Worm (Caenorhabditis elegans) whole organism, L1 larva: ENCODE data around the gene npr-6.

Experiments
- aha-1 ChIP-seq: fragments of 150-350 bp; optimal IDR thresholded peaks from 2 replicates; lab custom pipeline; 2014; ENCODE audit warnings: missing biosample characterization, missing genetic modification characterization
- alr-1 ChIP-seq: fragments of 200-800 bp; sonication (Bioruptor generic); optimal IDR thresholded peaks from 2 replicates; lab custom pipeline; 2018; ENCODE audit warnings: borderline replicate concordance, mild to moderate bottlenecking, missing genetic modification characterization, missing compliant biosample characterization
- aly-2 ChIP-seq: fragments of 150-350 bp; optimal IDR thresholded peaks from 2 replicates; lab custom pipeline; 2014; ENCODE audit warnings: missing biosample characterization, missing genetic modification characterization
- blmp-1 ChIP-seq: fragments of 150-350 bp; optimal IDR thresholded peaks from 2 replicates; lab custom pipeline; 2014; ENCODE audit warnings: missing biosample characterization, missing genetic modification characterization
- ceh-63 ChIP-seq: fragments of 200-800 bp; sonication (Bioruptor generic); optimal IDR thresholded peaks from 2 replicates; lab custom pipeline; 2018; ENCODE audit warnings: mild to moderate bottlenecking, missing genetic modification characterization, missing compliant biosample characterization
- ceh-82 ChIP-seq, 3 experiments: fragments of 150-350 bp in 1 of 3; sonication (generic microtip) in 2 of 3; optimal IDR thresholded peaks; 2 replicates each; lab custom pipeline; 2014 to 2017; ENCODE audit warnings: missing biosample characterization in 3 of 3, missing genetic modification characterization in 3 of 3
- ceh-88 ChIP-seq: fragments of 200-800 bp; sonication (Bioruptor generic); IDR thresholded peaks from 2 replicates; pipeline ENCODE4 v1.3.6; 2022; ENCODE audit warnings: missing genetic modification characterization, missing compliant biosample characterization
- ces-1 ChIP-seq: fragments of 150-350 bp; optimal IDR thresholded peaks from 2 replicates; lab custom pipeline; 2014; ENCODE audit warnings: missing biosample characterization, missing genetic modification reagents, missing genetic modification characterization
- dsc-1 ChIP-seq: sonication (generic microtip); optimal IDR thresholded peaks from 2 replicates; lab custom pipeline; 2016; ENCODE audit warnings: mild to moderate bottlenecking, missing genetic modification characterization, missing compliant biosample characterization
- efl-1 ChIP-seq, 4 experiments: fragments of 150-350 bp; optimal IDR thresholded peaks in 3 of 4; peaks in 1 of 4; 1 replicate in 1 of 4; 2 replicates in 3 of 4; lab custom pipeline; 2014; ENCODE audit warnings: missing biosample characterization in 2 of 4, missing genetic modification characterization in 2 of 4, missing genetic modification reagents in 2 of 4
- efl-3 ChIP-seq: fragments of 200-800 bp; sonication (Bioruptor generic); optimal IDR thresholded peaks from 2 replicates; lab custom pipeline; 2018; ENCODE audit warnings: mild to moderate bottlenecking, missing genetic modification characterization, missing compliant biosample characterization
- elt-3 ChIP-seq, 6 experiments: fragments of 150-350 bp in 1 of 6; sonication (generic microtip); optimal IDR thresholded peaks; 2 replicates each; lab custom pipeline; 2017 to 2018; ENCODE audit warnings: missing biosample characterization in 6 of 6, missing genetic modification characterization in 6 of 6, inconsistent platforms in 1 of 6
- fkh-10 ChIP-seq: sonication (generic microtip); optimal IDR thresholded peaks from 2 replicates; lab custom pipeline; 2017; ENCODE audit warnings: missing biosample characterization, missing genetic modification reagents, missing genetic modification characterization
- fkh-4 ChIP-seq: sonication (generic microtip); optimal IDR thresholded peaks from 2 replicates; lab custom pipeline; 2016; ENCODE audit warnings: missing compliant biosample characterization, missing genetic modification characterization, borderline replicate concordance
- fkh-8 ChIP-seq: sonication (generic microtip); optimal IDR thresholded peaks from 2 replicates; lab custom pipeline; 2016; ENCODE audit warnings: mild to moderate bottlenecking, missing genetic modification characterization, missing compliant biosample characterization
- hlh-17 ChIP-seq: fragments of 200-800 bp; sonication (Bioruptor generic); optimal IDR thresholded peaks from 2 replicates; lab custom pipeline; 2018; ENCODE audit warnings: missing genetic modification characterization, mild to moderate bottlenecking, missing compliant biosample characterization, moderate library complexity, borderline replicate concordance
- hlh-4 ChIP-seq: sonication (generic microtip); optimal IDR thresholded peaks from 2 replicates; lab custom pipeline; 2016; ENCODE audit warnings: mild to moderate bottlenecking, missing genetic modification characterization, missing compliant biosample characterization
- hpl-2 ChIP-seq: fragments of 150-350 bp; optimal IDR thresholded peaks from 2 replicates; lab custom pipeline; 2014; ENCODE audit warnings: missing biosample characterization, missing genetic modification reagents, missing genetic modification characterization
- irx-1 ChIP-seq: sonication (generic microtip); optimal IDR thresholded peaks from 2 replicates; lab custom pipeline; 2016; ENCODE audit warnings: missing genetic modification characterization, missing compliant biosample characterization
- jun-1 ChIP-seq: fragments of 150-350 bp; optimal IDR thresholded peaks from 2 replicates; lab custom pipeline; 2014; ENCODE audit warnings: missing biosample characterization, missing genetic modification reagents, missing genetic modification characterization
- lin-14 ChIP-seq: fragments of 200-800 bp; sonication (Bioruptor generic); optimal IDR thresholded peaks from 2 replicates; lab custom pipeline; 2018; ENCODE audit warnings: mild to moderate bottlenecking, missing genetic modification characterization, moderate library complexity, missing compliant biosample characterization
- lin-15B ChIP-seq: fragments of 150-350 bp; sonication (generic microtip); optimal IDR thresholded peaks from 3 replicates; lab custom pipeline; 2014; ENCODE audit warnings: missing biosample characterization, missing genetic modification characterization
- lin-35 ChIP-seq, 2 experiments: fragments of 150-350 bp; optimal IDR thresholded peaks; 2 replicates each; lab custom pipeline; 2014; ENCODE audit warnings: missing biosample characterization in 2 of 2, missing genetic modification characterization in 2 of 2, missing genetic modification reagents in 2 of 2
- lsy-2 ChIP-seq, 2 experiments: fragments of 150-350 bp; optimal IDR thresholded peaks; 2 replicates each; lab custom pipeline; 2014; ENCODE audit warnings: missing biosample characterization in 2 of 2, missing genetic modification characterization in 2 of 2
- mab-9 ChIP-seq: fragments of 200-800 bp; sonication (Bioruptor generic); IDR thresholded peaks from 2 replicates; pipeline ENCODE4 v1.3.6; 2022; ENCODE audit warnings: missing genetic modification reagents, missing genetic modification characterization, missing compliant biosample characterization
- nhr-12 ChIP-seq: sonication (generic microtip); optimal IDR thresholded peaks from 2 replicates; lab custom pipeline; 2017; ENCODE audit warnings: missing biosample characterization, missing genetic modification characterization
- nhr-19 ChIP-seq: fragments of 200-800 bp; sonication (Bioruptor generic); conservative IDR thresholded peaks from 2 replicates; pipeline ENCODE4 v1.3.6; 2022; ENCODE audit warnings: missing genetic modification characterization, missing compliant biosample characterization
- nhr-20 ChIP-seq: sonication (generic microtip); optimal IDR thresholded peaks from 2 replicates; lab custom pipeline; 2016; ENCODE audit warnings: mild to moderate bottlenecking, missing genetic modification characterization, missing compliant biosample characterization
- nhr-28 ChIP-seq: fragments of 150-350 bp; optimal IDR thresholded peaks from 2 replicates; lab custom pipeline; 2014; ENCODE audit warnings: missing biosample characterization, missing genetic modification characterization
- nhr-71 ChIP-seq: sonication (generic microtip); optimal IDR thresholded peaks from 2 replicates; lab custom pipeline; 2016; ENCODE audit warnings: mild to moderate bottlenecking, missing genetic modification characterization, moderate library complexity, missing compliant biosample characterization
- nhr-77 ChIP-seq: fragments of 150-350 bp; optimal IDR thresholded peaks from 2 replicates; lab custom pipeline; 2014; ENCODE audit warnings: missing biosample characterization, missing genetic modification characterization
- nhr-85 ChIP-seq: sonication (generic microtip); peaks from one replicate; lab custom pipeline; 2016; ENCODE audit warnings: missing genetic modification characterization, inconsistent platforms, missing compliant biosample characterization
- nhr-90 ChIP-seq: sonication (generic microtip); optimal IDR thresholded peaks from 2 replicates; lab custom pipeline; 2016; ENCODE audit warnings: mild to moderate bottlenecking, missing genetic modification characterization, missing compliant biosample characterization; ENCODE audit not compliant: poor library complexity
- pag-3 ChIP-seq: sonication (generic microtip); optimal IDR thresholded peaks from 2 replicates; lab custom pipeline; 2017; ENCODE audit warnings: missing genetic modification characterization, mild to moderate bottlenecking, missing compliant biosample characterization, antibody characterized with exemption, borderline replicate concordance; ENCODE audit not compliant: insufficient read depth
- pax-3 ChIP-seq: fragments of 200-800 bp; sonication (Bioruptor generic); optimal IDR thresholded peaks from 2 replicates; lab custom pipeline; 2018; ENCODE audit warnings: mild to moderate bottlenecking, missing genetic modification characterization, moderate library complexity, missing compliant biosample characterization
- tbx-2 ChIP-seq: sonication (generic microtip); optimal IDR thresholded peaks from 2 replicates; lab custom pipeline; 2016; ENCODE audit warnings: missing genetic modification characterization, missing compliant biosample characterization
- tlp-1 ChIP-seq: fragments of 150-350 bp; optimal IDR thresholded peaks from 2 replicates; lab custom pipeline; 2014; ENCODE audit warnings: missing biosample characterization, missing genetic modification characterization
- unc-62 ChIP-seq: fragments of 150-350 bp; optimal IDR thresholded peaks from 2 replicates; lab custom pipeline; 2014; ENCODE audit warnings: missing biosample characterization, missing genetic modification reagents, missing genetic modification characterization
- unc-98 ChIP-seq: fragments of 200-800 bp; sonication (Bioruptor generic); IDR thresholded peaks from 2 replicates; pipeline ENCODE4 v1.3.6; 2022; ENCODE audit warnings: missing genetic modification characterization, missing compliant biosample characterization
- zag-1 ChIP-seq: fragments of 150-350 bp; optimal IDR thresholded peaks from 2 replicates; lab custom pipeline; 2014; ENCODE audit warnings: missing biosample characterization, missing genetic modification characterization
- zip-4 ChIP-seq: fragments of 200-800 bp; sonication (Bioruptor generic); optimal IDR thresholded peaks from 2 replicates; lab custom pipeline; 2018; ENCODE audit warnings: mild to moderate bottlenecking, missing genetic modification characterization, moderate library complexity, missing compliant biosample characterization

The npr-6 gene

DNA sequence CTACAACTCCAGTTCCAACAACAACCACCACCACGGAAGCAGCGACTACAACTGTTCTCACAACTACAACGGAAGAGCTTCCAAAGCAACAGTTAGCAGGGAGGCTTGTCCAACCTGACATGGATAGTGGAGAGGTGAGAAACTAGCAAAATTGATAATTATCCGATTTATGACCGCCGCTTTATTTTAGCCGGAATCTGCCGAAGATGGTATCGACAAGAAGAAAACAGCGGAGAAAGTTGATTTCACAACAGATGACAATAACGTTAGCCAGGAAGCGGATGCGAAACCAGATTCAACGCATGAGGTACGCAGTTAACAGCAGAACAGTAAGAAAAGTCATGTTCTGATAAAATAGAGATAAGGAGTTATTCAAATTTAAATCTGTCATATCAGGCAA is 32.9 kb upstream of the npr-6 start:
- TF ChIP-seq aha-1 (tag; lab: Kevin White, UChicago) (no peak), blmp-1 (tag; lab: Kevin White, UChicago) (peak; percentile 76), hpl-2 (GFP tag; lab: Kevin White, UChicago) (no peak), nhr-77 (tag; lab: Kevin White, UChicago) (no peak), efl-3 (GFP tag; lab: Kevin White, UChicago) (no peak), nhr-28 (tag; lab: Kevin White, UChicago) (no peak)

DNA sequence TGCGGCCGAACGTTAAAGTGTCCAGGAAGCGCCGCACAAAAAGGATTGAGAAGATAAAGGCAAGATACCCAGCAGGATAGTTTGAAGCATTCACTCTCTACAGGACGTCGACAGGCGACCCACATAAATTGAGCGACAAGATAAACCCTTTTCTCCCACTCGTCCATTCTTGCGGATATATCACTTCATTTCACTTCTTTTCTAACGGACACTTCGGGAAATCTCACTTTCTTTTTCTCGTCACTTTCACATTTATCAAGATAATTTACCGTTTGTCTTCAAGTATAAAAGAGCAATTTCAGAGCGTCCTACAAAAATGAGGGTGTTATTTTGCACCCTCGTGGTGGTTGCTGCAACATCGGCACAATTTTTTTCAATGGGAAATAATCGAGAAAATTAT is 32.0 kb upstream of the npr-6 start, which contains the start of gene R07E3.6:
R07E3.6 (plus strand) TSS at position 158 of the 400 bp plus-strand sequence.
- TF ChIP-seq hlh-17 (GFP tag; lab: Kevin White, UChicago) = no peak
- peak; percentile 100 for TF ChIP-seq blmp-1 (tag; lab: Kevin White, UChicago)
- TF ChIP-seq ces-1 (GFP tag; lab: Kevin White, UChicago) = no peak

DNA sequence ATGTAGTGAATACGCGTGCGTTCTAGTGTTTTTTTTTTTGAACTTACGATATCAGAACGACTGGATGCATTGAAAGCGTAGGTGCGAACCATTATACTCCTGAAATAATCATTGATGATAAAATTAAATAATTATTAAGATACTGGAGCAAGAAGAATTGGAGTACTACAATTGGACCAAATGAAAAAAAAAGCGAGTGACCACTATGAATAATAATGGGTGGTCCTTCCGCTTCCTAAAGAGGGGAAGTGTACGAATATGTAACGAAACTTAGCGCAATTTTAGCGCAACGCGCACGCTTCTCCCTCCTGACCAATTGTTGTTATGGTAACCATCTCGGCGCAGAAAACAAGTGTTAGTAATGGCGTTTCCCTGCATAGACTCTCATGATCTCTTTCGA is 30.4 kb upstream of the npr-6 start, which contains the start of gene F41E7.9:
F41E7.9 (minus strand) TSS at position 101 of the 400 bp plus-strand sequence.
- no peak for TF ChIP-seq dsc-1 (tag; lab: Kevin White, UChicago)
- TF ChIP-seq fkh-8 (tag; lab: Kevin White, UChicago) = peak; percentile 49

DNA sequence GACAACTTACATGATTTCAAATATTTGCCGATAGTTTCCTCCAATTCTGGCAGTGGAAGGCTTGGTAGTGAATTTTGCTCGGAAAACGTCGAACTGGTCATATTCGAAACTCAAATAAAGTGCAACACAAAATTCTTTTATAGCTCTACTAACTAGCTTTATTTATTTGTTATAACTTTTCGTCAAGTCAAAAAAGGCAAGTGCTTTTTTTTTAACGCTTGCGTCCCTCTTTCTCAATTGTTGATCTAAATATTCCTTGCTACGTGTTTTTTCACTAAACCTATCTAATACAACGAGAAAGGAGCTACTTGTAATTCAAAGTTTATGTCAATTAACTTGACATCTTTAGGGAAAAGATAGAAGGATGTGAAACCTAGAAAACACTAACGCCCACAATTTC is 24.8 kb upstream of the npr-6 start, which contains the start of gene F41E7.6:
F41E7.6 (minus strand) TSS at position 101 of the 400 bp plus-strand sequence.
- TF ChIP-seq zag-1 (tag; lab: Kevin White, UChicago) = no peak
- TF ChIP-seq unc-62 (GFP tag; lab: Kevin White, UChicago) = no peak
- TF ChIP-seq tbx-2 (tag; lab: Kevin White, UChicago) = no peak
- no peak for TF ChIP-seq fkh-8 (tag; lab: Kevin White, UChicago)
- no peak for TF ChIP-seq hlh-4 (tag; lab: Kevin White, UChicago)
- no peak for TF ChIP-seq tlp-1 (tag; lab: Kevin White, UChicago)
- TF ChIP-seq jun-1 (tag; lab: Kevin White, UChicago) = no peak
- TF ChIP-seq alr-1 (tag; lab: Kevin White, UChicago) = no peak
- TF ChIP-seq ceh-63 = no peak
- no peak for TF ChIP-seq aly-2 (tag; lab: Kevin White, UChicago)
- no peak for TF ChIP-seq pag-3
- TF ChIP-seq nhr-71 (tag; lab: Kevin White, UChicago) = no peak
- TF ChIP-seq nhr-90 (tag; lab: Kevin White, UChicago) = no peak
- TF ChIP-seq lsy-2 (tag; optimal IDR thresholded peaks at IDR 0.05; lab: Kevin White, UChicago) = no peak
- TF ChIP-seq unc-98 (GFP tag; lab: Robert Waterston, UW) = no peak
- no peak for TF ChIP-seq nhr-19 (GFP tag; lab: Robert Waterston, UW)
- no peak for TF ChIP-seq ceh-88 (GFP tag; lab: Robert Waterston, UW)
- no peak for TF ChIP-seq nhr-12 (tag; lab: Kevin White, UChicago)
- TF ChIP-seq lin-15B (tag; lab: Kevin White, UChicago) = no peak

DNA sequence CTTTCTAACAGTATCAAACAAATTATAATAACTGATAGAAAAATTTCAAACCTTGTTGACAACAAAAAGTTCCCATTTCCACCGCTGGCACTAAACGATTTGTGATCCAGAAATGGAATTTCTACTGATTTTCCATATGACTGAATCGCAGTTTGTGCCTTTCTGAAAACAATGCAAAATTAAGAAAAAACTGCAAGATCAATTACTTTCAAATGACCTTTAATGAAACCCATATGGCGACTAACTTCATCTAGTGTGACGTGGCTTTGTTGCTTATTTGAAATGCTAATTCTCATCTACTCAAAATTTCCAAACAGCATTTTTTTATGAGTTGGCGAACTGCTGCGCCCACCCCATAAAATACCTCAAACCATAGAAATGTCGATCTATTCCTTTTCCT is 22.0 kb upstream of the npr-6 start, which contains the start of gene F41E7.7:
F41E7.7 (plus strand) TSS at position 301 of the 400 bp plus-strand sequence.
- TF ChIP-seq efl-1 (optimal IDR thresholded peaks at IDR 0.05; lab: Kevin White, UChicago) (no peak), efl-1 (GFP tag; optimal IDR thresholded peaks at IDR 0.05 in 1 of 2; lab: Kevin White, UChicago) (peak in 1 of 2 experiments; percentile 11), pax-3 (tag; lab: Kevin White, UChicago) (no peak)

DNA sequence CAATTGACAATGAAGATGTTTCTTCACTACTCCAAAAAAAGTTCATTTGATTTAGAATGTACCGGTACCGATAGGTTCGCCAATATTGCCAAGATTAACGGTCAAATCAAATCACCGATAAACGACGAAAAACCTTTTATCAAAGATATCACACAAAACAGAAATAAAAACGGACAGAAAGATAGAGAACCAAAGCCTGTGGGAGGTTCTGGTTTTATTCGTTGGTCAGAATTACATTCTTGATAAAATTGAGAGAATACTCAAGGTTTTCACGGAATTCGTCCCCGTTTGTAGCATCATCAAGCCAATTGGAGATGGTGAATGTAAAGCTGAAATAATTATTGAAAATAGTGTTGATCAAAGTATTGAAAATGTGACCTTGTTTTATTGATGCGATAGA is 21.4 kb upstream of the npr-6 start:
- TF ChIP-seq efl-1 (optimal IDR thresholded peaks at IDR 0.05; lab: Kevin White, UChicago) = no peak
- TF ChIP-seq efl-1 (GFP tag; optimal IDR thresholded peaks at IDR 0.05 in 1 of 2; lab: Kevin White, UChicago) = peak in 1 of 2 experiments; percentile 27
- peak; percentile 17 for TF ChIP-seq nhr-20
- peak; percentile 68 for TF ChIP-seq nhr-85 (tag; lab: Kevin White, UChicago)
- TF ChIP-seq blmp-1 (tag; lab: Kevin White, UChicago) = peak; percentile 23
- peak; percentile 36 for TF ChIP-seq lin-14 (GFP tag; lab: Kevin White, UChicago)
- no peak for TF ChIP-seq ceh-82 (tag; optimal IDR thresholded peaks at IDR 0.05; lab: Kevin White, UChicago)
- TF ChIP-seq zag-1 (tag; lab: Kevin White, UChicago) = no peak
- no peak for TF ChIP-seq lin-35 (GFP tag; optimal IDR thresholded peaks at IDR 0.05; lab: Kevin White, UChicago)
- no peak for TF ChIP-seq fkh-4 (tag; lab: Kevin White, UChicago)
- no peak for TF ChIP-seq zip-4 (GFP tag; lab: Kevin White, UChicago)
- no peak for TF ChIP-seq irx-1 (tag; lab: Kevin White, UChicago)
- TF ChIP-seq nhr-71 (tag; lab: Kevin White, UChicago) = peak; percentile 18
- peak in 2 of 6 experiments; percentile 12 to 27 for TF ChIP-seq elt-3 (tag; optimal IDR thresholded peaks at IDR 0.05; lab: Kevin White, UChicago)
- TF ChIP-seq fkh-10 (GFP tag; lab: Kevin White, UChicago) = no peak
- no peak for TF ChIP-seq mab-9 (GFP tag; lab: Robert Waterston, UW)
- TF ChIP-seq tlp-1 (tag; lab: Kevin White, UChicago) = no peak
